Fruit fly (Drosophila melanogaster) whole organism, embryonic: ENCODE results near the gene CG31278.

ENCODE experiments used
- Awh ChIP-seq: fragments of 200-800 bp; sonication (Bioruptor generic); IDR thresholded peaks from 2 replicates; pipeline ENCODE4, ENCODE4 v1.3.6; 2022; ENCODE audit warnings: missing biosample characterization, missing genetic modification characterization
- CG10267 ChIP-seq: fragments of 200-800 bp; sonication (Bioruptor generic); optimal IDR thresholded peaks from 2 replicates; lab custom pipeline; 2018; ENCODE audit warnings: missing biosample characterization, mild to moderate bottlenecking, missing genetic modification characterization, moderate library complexity
- CG11247 ChIP-seq: fragments of 200-800 bp; sonication (Bioruptor generic); IDR thresholded peaks from 2 replicates; pipeline ENCODE4 v1.3.6; 2022; ENCODE audit warnings: missing biosample characterization, missing genetic modification characterization
- CG12219 ChIP-seq: fragments of 200-800 bp; sonication (Bioruptor generic); optimal IDR thresholded peaks from 3 replicates; lab custom pipeline; 2018; ENCODE audit warnings: missing biosample characterization, mild to moderate bottlenecking, missing genetic modification characterization
- CG1233 ChIP-seq: fragments of 200-800 bp; sonication (Bioruptor generic); optimal IDR thresholded peaks from 4 replicates; lab custom pipeline; 2018; ENCODE audit warnings: missing biosample characterization, mild to moderate bottlenecking, missing genetic modification characterization
- CG12942 ChIP-seq: fragments of 200-800 bp; sonication (Bioruptor generic); optimal IDR thresholded peaks from 3 replicates; lab custom pipeline; 2016; ENCODE audit warnings: missing biosample characterization, missing genetic modification characterization
- CG15011 ChIP-seq: fragments of 200-800 bp; sonication (Bioruptor generic); optimal IDR thresholded peaks from 3 replicates; lab custom pipeline; 2018; ENCODE audit warnings: missing biosample characterization, mild to moderate bottlenecking, missing genetic modification characterization
- CG1602 ChIP-seq: fragments of 200-800 bp; sonication (Bioruptor generic); optimal IDR thresholded peaks from 3 replicates; lab custom pipeline; 2016; ENCODE audit warnings: missing biosample characterization, missing genetic modification characterization
- CG16815 ChIP-seq: fragments of 200-800 bp; sonication (Bioruptor generic); optimal IDR thresholded peaks from 3 replicates; lab custom pipeline; 2017; ENCODE audit warnings: missing biosample characterization, mild to moderate bottlenecking, missing genetic modification characterization
- CG18599 ChIP-seq: fragments of 200-800 bp; sonication (Bioruptor generic); optimal IDR thresholded peaks from 3 replicates; lab custom pipeline; 2017; ENCODE audit warnings: missing biosample characterization, missing genetic modification characterization, mild to moderate bottlenecking, moderate library complexity, missing genetic modification reagents
- CG2199 ChIP-seq: fragments of 200-800 bp; sonication (Bioruptor generic); IDR thresholded peaks from 3 replicates; pipeline ENCODE4 v1.3.6; 2022; ENCODE audit warnings: missing biosample characterization, missing genetic modification characterization
- CG2678 ChIP-seq: fragments of 200-800 bp; sonication (Bioruptor generic); optimal IDR thresholded peaks from 3 replicates; lab custom pipeline; 2019; ENCODE audit warnings: missing biosample characterization, mild to moderate bottlenecking, missing genetic modification characterization, moderate library complexity
- CG34224 ChIP-seq: fragments of 200-800 bp; sonication (Bioruptor generic); IDR thresholded peaks from 3 replicates; pipeline ENCODE4 v1.3.6; 2022; ENCODE audit warnings: missing biosample characterization, missing genetic modification characterization; ENCODE audit not compliant: partially characterized antibody
- CG4360 ChIP-seq: fragments of 200-800 bp; sonication (Bioruptor generic); IDR thresholded peaks from 2 replicates; pipeline ENCODE4 v1.3.6; 2022; ENCODE audit warnings: missing biosample characterization, missing genetic modification characterization
- CG4820 ChIP-seq: fragments of 200-800 bp; sonication (Bioruptor generic); optimal IDR thresholded peaks from 3 replicates; lab custom pipeline; 2016; ENCODE audit warnings: missing biosample characterization, missing genetic modification characterization
- CG6654 ChIP-seq: fragments of 200-800 bp; sonication (Bioruptor generic); optimal IDR thresholded peaks from 2 replicates; lab custom pipeline; 2017; ENCODE audit warnings: missing biosample characterization, mild to moderate bottlenecking, missing genetic modification characterization
- CG7786 ChIP-seq: fragments of 200-800 bp; sonication (Bioruptor generic); optimal IDR thresholded peaks from 2 replicates; lab custom pipeline; 2016; ENCODE audit warnings: missing biosample characterization, missing genetic modification characterization
- CG9797 ChIP-seq: fragments of 200-800 bp; sonication (Bioruptor generic); optimal IDR thresholded peaks from 3 replicates; lab custom pipeline; 2018; ENCODE audit warnings: missing biosample characterization, mild to moderate bottlenecking, missing genetic modification characterization
- D19B ChIP-seq: fragments of 200-800 bp; sonication (Bioruptor generic); optimal IDR thresholded peaks from 2 replicates; lab custom pipeline; 2017; ENCODE audit warnings: missing biosample characterization, mild to moderate bottlenecking, missing genetic modification characterization
- Dad ChIP-seq: fragments of 200-800 bp; sonication (Bioruptor generic); optimal IDR thresholded peaks from 3 replicates; lab custom pipeline; 2016; ENCODE audit warnings: missing biosample characterization, missing genetic modification characterization
- Deaf1 ChIP-seq: fragments of 200-800 bp; optimal IDR thresholded peaks from 3 replicates; lab custom pipeline; 2019; ENCODE audit warnings: missing biosample characterization, mild to moderate bottlenecking, missing genetic modification characterization, moderate library complexity
- Dfd ChIP-seq, 2 experiments: fragments of >200 bp; optimal IDR thresholded peaks; 2 replicates each; lab custom pipeline; 2017; ENCODE audit warnings: missing biosample characterization in 2 of 2, missing genetic modification characterization in 2 of 2
- Ets65A ChIP-seq: fragments of 200-800 bp; sonication (Bioruptor generic); peaks from one replicate; lab custom pipeline; 2016; ENCODE audit warnings: missing biosample characterization, missing genetic modification characterization
- H2.0 ChIP-seq: fragments of 200-800 bp; sonication (Bioruptor generic); IDR thresholded peaks from 2 replicates; pipeline ENCODE4 v1.3.6; 2022; ENCODE audit warnings: missing biosample characterization, missing genetic modification characterization
- HLHmδ ChIP-seq: fragments of 200-800 bp; sonication (Bioruptor generic); optimal IDR thresholded peaks from 2 replicates; lab custom pipeline; 2018; ENCODE audit warnings: missing biosample characterization, mild to moderate bottlenecking, missing genetic modification characterization, moderate library complexity
- Hr78 ChIP-seq, 2 experiments: fragments of 200-800 bp in 1 of 2; fragments of >200 bp in 1 of 2; sonication (Bioruptor generic) in 1 of 2; optimal IDR thresholded peaks; 2 replicates each; lab custom pipeline; 2017 to 2019; ENCODE audit warnings: missing biosample characterization in 2 of 2, missing genetic modification characterization in 2 of 2, mild to moderate bottlenecking in 1 of 2, moderate library complexity in 1 of 2
- Med ChIP-seq: fragments of 200-800 bp; sonication (Bioruptor generic); peaks from one replicate; lab custom pipeline; 2016; ENCODE audit warnings: missing biosample characterization, missing genetic modification characterization, mild to moderate bottlenecking, inconsistent platforms, moderate library complexity
- bowl ChIP-seq: fragments of 200-800 bp; sonication (Bioruptor generic); IDR thresholded peaks from 2 replicates; pipeline ENCODE4 v1.3.6; 2022; ENCODE audit warnings: missing biosample characterization, missing genetic modification characterization
- cas ChIP-seq: fragments of 200-800 bp; sonication (Bioruptor generic); IDR thresholded peaks from 2 replicates; pipeline ENCODE4 v1.3.6; 2022; ENCODE audit warnings: missing biosample characterization, missing genetic modification characterization
- cwo ChIP-seq: fragments of 200-800 bp; sonication (Bioruptor generic); optimal IDR thresholded peaks from 3 replicates; lab custom pipeline; 2017; ENCODE audit warnings: missing biosample characterization, missing genetic modification characterization, mild to moderate bottlenecking, moderate library complexity, missing genetic modification reagents
- dysf ChIP-seq: fragments of 200-800 bp; sonication (Bioruptor generic); IDR thresholded peaks from 3 replicates; pipeline ENCODE4 v1.3.6; 2022; ENCODE audit warnings: missing biosample characterization, missing genetic modification characterization
- emc ChIP-seq: fragments of 200-800 bp; sonication (Bioruptor generic); optimal IDR thresholded peaks from 2 replicates; lab custom pipeline; 2016; ENCODE audit warnings: missing biosample characterization, missing genetic modification characterization
- esg ChIP-seq: fragments of 200-800 bp; sonication (Bioruptor generic); conservative IDR thresholded peaks from 2 replicates; pipeline ENCODE4 v1.3.6; 2022; ENCODE audit warnings: missing biosample characterization, missing genetic modification characterization
- fd3F ChIP-seq: fragments of 200-800 bp; sonication (Bioruptor generic); optimal IDR thresholded peaks from 2 replicates; lab custom pipeline; 2018; ENCODE audit warnings: missing biosample characterization, mild to moderate bottlenecking, missing genetic modification characterization, moderate library complexity
- fu2 ChIP-seq: fragments of 200-800 bp; sonication (Bioruptor generic); optimal IDR thresholded peaks from 2 replicates; lab custom pipeline; 2016; ENCODE audit warnings: missing biosample characterization, missing genetic modification characterization
- grau ChIP-seq: fragments of 200-800 bp; optimal IDR thresholded peaks from 3 replicates; lab custom pipeline; 2019; ENCODE audit warnings: missing biosample characterization, mild to moderate bottlenecking, missing genetic modification characterization, moderate library complexity
- gsb-n ChIP-seq: fragments of 200-800 bp; sonication (Bioruptor generic); optimal IDR thresholded peaks from 3 replicates; lab custom pipeline; 2018; ENCODE audit warnings: missing biosample characterization, mild to moderate bottlenecking, missing genetic modification characterization
- hkb ChIP-seq, 2 experiments: fragments of 200-800 bp in 1 of 2; fragments of >200 bp in 1 of 2; sonication (Bioruptor generic) in 1 of 2; IDR thresholded peaks in 1 of 2; optimal IDR thresholded peaks in 1 of 2; 2 replicates each; pipeline versions ENCODE4 v1.3.6 to Lab custom; 2017 to 2022; ENCODE audit warnings: missing biosample characterization in 1 of 2, missing genetic modification characterization in 1 of 2
- kah ChIP-seq: fragments of 200-800 bp; sonication (Bioruptor generic); optimal IDR thresholded peaks from 2 replicates; lab custom pipeline; 2018; ENCODE audit warnings: missing biosample characterization, mild to moderate bottlenecking, missing genetic modification characterization
- lmd ChIP-seq: fragments of 200-800 bp; sonication (Bioruptor generic); IDR thresholded peaks from 2 replicates; pipeline ENCODE4 v1.3.6; 2022; ENCODE audit warnings: missing biosample characterization, missing genetic modification characterization
- luna ChIP-seq: fragments of 200-800 bp; sonication (Bioruptor generic); optimal IDR thresholded peaks from 2 replicates; lab custom pipeline; 2016; ENCODE audit warnings: missing biosample characterization, missing genetic modification characterization
- nerfin-2 ChIP-seq: fragments of 200-800 bp; sonication (Bioruptor generic); IDR thresholded peaks from 2 replicates; pipeline ENCODE4 v1.3.6; 2022; ENCODE audit warnings: missing biosample characterization, missing genetic modification characterization; ENCODE audit not compliant: partially characterized antibody
- prd ChIP-seq, 3 experiments: fragments of >200 bp in 2 of 3; fragments of 200-800 bp in 1 of 3; sonication (Bioruptor generic) in 1 of 3; optimal IDR thresholded peaks in 2 of 3; IDR thresholded peaks in 1 of 3; 2 replicates in 2 of 3; 3 replicates in 1 of 3; pipeline versions ENCODE4 v1.3.6 to Lab custom; 2017 to 2022; ENCODE audit warnings: missing biosample characterization in 1 of 3, missing genetic modification characterization in 1 of 3
- slou ChIP-seq: fragments of 200-800 bp; sonication (Bioruptor generic); optimal IDR thresholded peaks from 3 replicates; lab custom pipeline; 2016; ENCODE audit warnings: missing biosample characterization, missing genetic modification characterization
- so ChIP-seq: fragments of 200-800 bp; sonication (Bioruptor generic); IDR thresholded peaks from 3 replicates; pipeline ENCODE4 v1.3.6; 2022; ENCODE audit warnings: missing biosample characterization, missing genetic modification characterization
- sob ChIP-seq: fragments of 200-800 bp; sonication (Bioruptor generic); IDR thresholded peaks from 2 replicates; pipeline ENCODE4 v1.3.6; 2022; ENCODE audit warnings: missing biosample characterization, missing genetic modification characterization
- sr ChIP-seq: fragments of 200-800 bp; sonication (Bioruptor generic); IDR thresholded peaks from 3 replicates; pipeline ENCODE4 v1.3.6; 2022; ENCODE audit warnings: missing biosample characterization, missing genetic modification characterization
- tio ChIP-seq: fragments of 200-800 bp; sonication (Bioruptor generic); optimal IDR thresholded peaks from 2 replicates; lab custom pipeline; 2017; ENCODE audit warnings: missing biosample characterization, missing genetic modification characterization, inconsistent platforms
- wor ChIP-seq: fragments of 200-800 bp; sonication (Bioruptor generic); IDR thresholded peaks from 2 replicates; pipeline ENCODE4 v1.3.6; 2022; ENCODE audit warnings: missing biosample characterization, missing genetic modification characterization

CG31278 gene

dm6 chr3R:10683226-10683625 lies 24.9 kb downstream of the CG31278 start:
- TF ChIP-seq Awh (GFP tag; lab: Robert Waterston, UW) (0 out of 2 replicates have a peak, but pooled peaks have one; percentile 24), CG2678 (tag; lab: Kevin White, UChicago) (no peak), D19B (GFP tag; lab: Kevin White, UChicago) (peak; percentile 70), Med (peak; percentile 38), CG15011 (GFP tag; lab: Kevin White, UChicago) (no peak), Ets65A (GFP tag; lab: Kevin White, UChicago) (peak; percentile 36), dysf (GFP tag; lab: Robert Waterston, UW) (0 out of 3 replicates have a peak, but pooled peaks have one; percentile 14)

dm6 chr3R:10681682-10681962 lies 26.5 kb downstream of the CG31278 start:
- no peak for TF ChIP-seq CG1602 (GFP tag; lab: Kevin White, UChicago)
- TF ChIP-seq CG34224 (GFP tag; lab: Robert Waterston, UW), result no peak
- TF ChIP-seq CG10267, result no peak
- no peak for TF ChIP-seq kah
- no peak for TF ChIP-seq nerfin-2 (GFP tag; lab: Robert Waterston, UW)
- peak; percentile 56 for TF ChIP-seq sob
- TF ChIP-seq CG9797 (GFP tag; lab: Kevin White, UChicago), result no peak
- TF ChIP-seq esg (GFP tag; lab: Robert Waterston, UW), result peak; percentile 60
- peak; percentile 13 for TF ChIP-seq CG6654 (GFP tag; lab: Kevin White, UChicago)
- peak; percentile 60 for TF ChIP-seq CG11247
- no peak for TF ChIP-seq slou (GFP tag; lab: Kevin White, UChicago)
- TF ChIP-seq sr (GFP tag; lab: Robert Waterston, UW), result peak; percentile 75; the same call in 1 of the 3 replicates
- peak; percentile 52 for TF ChIP-seq wor (GFP tag; lab: Robert Waterston, UW)
- TF ChIP-seq Hr78 (GFP tag; optimal IDR thresholded peaks at IDR 0.05; lab: Kevin White, UChicago), result no peak
- TF ChIP-seq grau (tag; lab: Kevin White, UChicago), result no peak
- no peak for TF ChIP-seq Dad (GFP tag; lab: Kevin White, UChicago)
- no peak for TF ChIP-seq luna (GFP tag; lab: Kevin White, UChicago)
- no peak for TF ChIP-seq CG1233 (GFP tag; lab: Kevin White, UChicago)
- TF ChIP-seq HLHmδ (GFP tag; lab: Kevin White, UChicago), result no peak
- TF ChIP-seq prd (optimal IDR thresholded peaks at IDR 0.05; lab: Kevin White, UChicago), result no peak
- peak; percentile 78 for TF ChIP-seq prd (GFP tag; IDR thresholded peaks at IDR 0.05; lab: Robert Waterston, UW)
- TF ChIP-seq CG4820 (GFP tag; lab: Kevin White, UChicago), result peak; percentile 9
- peak; percentile 52 for TF ChIP-seq lmd (GFP tag; lab: Robert Waterston, UW)
- TF ChIP-seq fu2, result no peak
- peak; percentile 46; the same call in 1 of the 2 replicates for TF ChIP-seq H2.0 (GFP tag; lab: Robert Waterston, UW)
- TF ChIP-seq Dfd (GFP tag; optimal IDR thresholded peaks at IDR 0.05; lab: Kevin White, UChicago), result no peak
- peak; percentile 46; the same call in 1 of the 2 replicates for TF ChIP-seq bowl
- no peak for TF ChIP-seq tio (GFP tag; lab: Kevin White, UChicago)
- peak; percentile 18 for TF ChIP-seq CG12219 (GFP tag; lab: Kevin White, UChicago)
- TF ChIP-seq cas, result no peak
- 0 out of 2 replicates have a peak, but pooled peaks have one; percentile 36 for TF ChIP-seq CG4360 (GFP tag; lab: Robert Waterston, UW)
- no peak for TF ChIP-seq hkb (optimal IDR thresholded peaks at IDR 0.05; lab: Kevin White, UChicago)
- TF ChIP-seq hkb (GFP tag; IDR thresholded peaks at IDR 0.05; lab: Robert Waterston, UW), result peak; percentile 66
- no peak for TF ChIP-seq CG16815 (GFP tag; lab: Kevin White, UChicago)
- peak; percentile 13; the same call in 1 of the 3 replicates for TF ChIP-seq so
- no peak for TF ChIP-seq CG18599 (GFP tag; lab: Kevin White, UChicago)
- TF ChIP-seq gsb-n (tag; lab: Kevin White, UChicago), result no peak
- no peak for TF ChIP-seq Deaf1
- no peak for TF ChIP-seq emc (GFP tag; lab: Kevin White, UChicago)
- peak; percentile 80; the same call in 1 of the 3 replicates for TF ChIP-seq CG2199
- TF ChIP-seq cwo (GFP tag; lab: Kevin White, UChicago), result no peak
- TF ChIP-seq CG12942, result peak; percentile 35
- no peak for TF ChIP-seq fd3F (GFP tag; lab: Kevin White, UChicago)
- no peak for TF ChIP-seq CG7786
